Fruit fly (Drosophila melanogaster) whole organism, prepupa: Measurements from ENCODE around the gene ScsbetaA.
A peak's percentile ranks its signal among the peaks of the same experiment; 100 is the strongest.

Source experiments
- Blimp-1 ChIP-seq: fragments of 200-800 bp; sonication (Bioruptor generic); optimal IDR thresholded peaks from 3 replicates; lab custom pipeline; 2017; ENCODE audit warnings: missing biosample characterization, missing genetic modification characterization, mild to moderate bottlenecking, moderate library complexity, missing genetic modification reagents
- CG10631 ChIP-seq: fragments of 200-800 bp; sonication (Bioruptor generic); optimal IDR thresholded peaks from 2 replicates; lab custom pipeline; 2016; ENCODE audit warnings: missing biosample characterization, missing genetic modification characterization
- CG10669 ChIP-seq: fragments of 200-800 bp; sonication (Bioruptor generic); optimal IDR thresholded peaks from 3 replicates; lab custom pipeline; 2018; ENCODE audit warnings: missing biosample characterization, mild to moderate bottlenecking, missing genetic modification characterization, moderate library complexity
- CG11902 ChIP-seq: fragments of 200-800 bp; sonication (Bioruptor generic); optimal IDR thresholded peaks from 3 replicates; lab custom pipeline; 2016; ENCODE audit warnings: missing biosample characterization, missing genetic modification characterization
- CG15336 ChIP-seq: fragments of 200-800 bp; sonication (Bioruptor generic); IDR thresholded peaks from 2 replicates; pipeline ENCODE4 v1.3.6; 2022; ENCODE audit warnings: missing biosample characterization, missing genetic modification characterization
- CG1621 ChIP-seq: fragments of 200-800 bp; sonication (Bioruptor generic); optimal IDR thresholded peaks from 3 replicates; lab custom pipeline; 2018; ENCODE audit warnings: missing biosample characterization, mild to moderate bottlenecking, missing genetic modification characterization
- CG3032 ChIP-seq: fragments of 200-800 bp; optimal IDR thresholded peaks from 2 replicates; lab custom pipeline; 2019; ENCODE audit warnings: missing biosample characterization, mild to moderate bottlenecking, missing genetic modification characterization, moderate library complexity
- CG32006 ChIP-seq: fragments of 200-800 bp; sonication (Bioruptor generic); optimal IDR thresholded peaks from 3 replicates; lab custom pipeline; 2017; ENCODE audit warnings: missing biosample characterization, mild to moderate bottlenecking, missing genetic modification characterization
- CG34406 ChIP-seq: fragments of 200-800 bp; sonication (Bioruptor generic); optimal IDR thresholded peaks from 3 replicates; lab custom pipeline; 2016; ENCODE audit warnings: missing biosample characterization, missing genetic modification characterization
- CG3919 ChIP-seq: fragments of 200-800 bp; sonication (Bioruptor generic); optimal IDR thresholded peaks from 3 replicates; lab custom pipeline; 2016; ENCODE audit warnings: missing biosample characterization, missing genetic modification characterization
- CG4318 ChIP-seq: fragments of 200-800 bp; sonication (Bioruptor generic); optimal IDR thresholded peaks from 3 replicates; lab custom pipeline; 2017; ENCODE audit warnings: missing biosample characterization, mild to moderate bottlenecking, missing genetic modification characterization
- CG6163 ChIP-seq: fragments of 200-800 bp; sonication (Bioruptor generic); IDR thresholded peaks from 3 replicates; pipeline ENCODE4 v1.3.6; 2022; ENCODE audit warnings: missing biosample characterization, missing genetic modification characterization
- CG6792 ChIP-seq: fragments of 200-800 bp; sonication (Bioruptor generic); optimal IDR thresholded peaks from 3 replicates; lab custom pipeline; 2016; ENCODE audit warnings: missing biosample characterization, missing genetic modification characterization
- CG6808 ChIP-seq: fragments of 200-800 bp; sonication (Bioruptor generic); optimal IDR thresholded peaks from 3 replicates; lab custom pipeline; 2017; ENCODE audit warnings: missing biosample characterization, missing genetic modification characterization, mild to moderate bottlenecking, moderate library complexity, missing genetic modification reagents
- CG7368 ChIP-seq: fragments of 200-800 bp; sonication (Bioruptor generic); optimal IDR thresholded peaks from 3 replicates; lab custom pipeline; 2016; ENCODE audit warnings: missing biosample characterization, missing genetic modification characterization
- CG8119 ChIP-seq: fragments of 200-800 bp; sonication (Bioruptor generic); IDR thresholded peaks from 3 replicates; pipeline ENCODE4 v1.3.6; 2022; ENCODE audit warnings: missing biosample characterization, missing genetic modification characterization
- CG8632 ChIP-seq: fragments of 200-800 bp; sonication (Bioruptor generic); optimal IDR thresholded peaks from 3 replicates; lab custom pipeline; 2016; ENCODE audit warnings: missing biosample characterization, missing genetic modification characterization
- CG9139 ChIP-seq: fragments of 200-800 bp; sonication (Bioruptor generic); optimal IDR thresholded peaks from 3 replicates; lab custom pipeline; 2017; ENCODE audit warnings: missing biosample characterization, mild to moderate bottlenecking, missing genetic modification characterization
- Eip75B ChIP-seq: fragments of 200-800 bp; sonication (Bioruptor generic); optimal IDR thresholded peaks from 3 replicates; lab custom pipeline; 2016; ENCODE audit warnings: missing biosample characterization, missing genetic modification characterization
- Eip78C ChIP-seq: fragments of 200-800 bp; sonication (Bioruptor generic); peaks from one replicate; lab custom pipeline; 2016; ENCODE audit warnings: missing biosample characterization, missing genetic modification characterization
- Ets21C ChIP-seq: fragments of 200-800 bp; sonication (Bioruptor generic); optimal IDR thresholded peaks from 3 replicates; lab custom pipeline; 2016; ENCODE audit warnings: missing biosample characterization, missing genetic modification characterization
- Gug ChIP-seq: fragments of 200-800 bp; sonication (Bioruptor generic); IDR thresholded peaks from 2 replicates; pipeline ENCODE4 v1.3.6; 2022; ENCODE audit warnings: missing biosample characterization, missing genetic modification characterization
- Hr38 ChIP-seq: sonication (Bioruptor generic); optimal IDR thresholded peaks from 2 replicates; lab custom pipeline; 2016; ENCODE audit warnings: missing biosample characterization, missing genetic modification characterization
- Hr39 ChIP-seq: fragments of 200-800 bp; sonication (Bioruptor generic); optimal IDR thresholded peaks from 2 replicates; lab custom pipeline; 2016; ENCODE audit warnings: missing biosample characterization, missing genetic modification characterization
- Hr4 ChIP-seq: fragments of 200-800 bp; sonication (Bioruptor generic); optimal IDR thresholded peaks from 3 replicates; lab custom pipeline; 2016; ENCODE audit warnings: missing biosample characterization, missing genetic modification characterization
- Lpt ChIP-seq: fragments of 200-800 bp; sonication (Bioruptor generic); optimal IDR thresholded peaks from 3 replicates; lab custom pipeline; 2016; ENCODE audit warnings: missing biosample characterization, missing genetic modification characterization
- Met ChIP-seq: fragments of 200-800 bp; sonication (Bioruptor generic); optimal IDR thresholded peaks from 3 replicates; lab custom pipeline; 2016; ENCODE audit warnings: missing biosample characterization, missing genetic modification characterization
- OdsH ChIP-seq: fragments of 200-800 bp; sonication (Bioruptor generic); optimal IDR thresholded peaks from 3 replicates; lab custom pipeline; 2016; ENCODE audit warnings: missing biosample characterization, missing genetic modification characterization
- Smox ChIP-seq: fragments of 200-800 bp; sonication (Bioruptor generic); optimal IDR thresholded peaks from 3 replicates; lab custom pipeline; 2016; ENCODE audit warnings: missing biosample characterization, missing genetic modification characterization
- Sox14 ChIP-seq: fragments of 200-800 bp; sonication (Bioruptor generic); optimal IDR thresholded peaks from 3 replicates; lab custom pipeline; 2016; ENCODE audit warnings: missing biosample characterization, missing genetic modification characterization
- achi ChIP-seq: fragments of 200-800 bp; sonication (Bioruptor generic); optimal IDR thresholded peaks from 3 replicates; lab custom pipeline; 2016; ENCODE audit warnings: missing biosample characterization, missing genetic modification characterization
- cyc ChIP-seq: fragments of 200-800 bp; sonication (Bioruptor generic); optimal IDR thresholded peaks from 3 replicates; lab custom pipeline; 2016; ENCODE audit warnings: missing biosample characterization, missing genetic modification characterization
- dsx ChIP-seq: fragments of 200-800 bp; optimal IDR thresholded peaks from 3 replicates; lab custom pipeline; 2019; ENCODE audit warnings: missing biosample characterization, mild to moderate bottlenecking, missing genetic modification characterization, moderate library complexity; ENCODE audit not compliant: poor library complexity, severe bottlenecking
- eg ChIP-seq: fragments of 200-800 bp; sonication (Bioruptor generic); IDR thresholded peaks from 3 replicates; pipeline ENCODE4 v1.3.6; 2022; ENCODE audit warnings: missing biosample characterization, missing genetic modification characterization
- esn ChIP-seq: fragments of 200-800 bp; sonication (Bioruptor generic); optimal IDR thresholded peaks from 2 replicates; lab custom pipeline; 2016; ENCODE audit warnings: missing biosample characterization, mild to moderate bottlenecking, missing genetic modification characterization, moderate library complexity
- fd59A ChIP-seq: fragments of 200-800 bp; sonication (Bioruptor generic); optimal IDR thresholded peaks from 2 replicates; lab custom pipeline; 2017; ENCODE audit warnings: missing biosample characterization, mild to moderate bottlenecking, missing genetic modification characterization, missing genetic modification reagents
- fkh ChIP-seq: fragments of 200-800 bp; sonication (Bioruptor generic); optimal IDR thresholded peaks from 3 replicates; lab custom pipeline; 2017; ENCODE audit warnings: missing biosample characterization, mild to moderate bottlenecking, missing genetic modification characterization, moderate library complexity
- lz ChIP-seq: fragments of 200-800 bp; sonication (Bioruptor generic); optimal IDR thresholded peaks from 3 replicates; lab custom pipeline; 2016; ENCODE audit warnings: missing biosample characterization, missing genetic modification characterization
- net ChIP-seq: fragments of 200-800 bp; sonication (Bioruptor generic); optimal IDR thresholded peaks from 3 replicates; lab custom pipeline; 2016; ENCODE audit warnings: missing biosample characterization, missing genetic modification characterization
- pdm3 ChIP-seq: fragments of 200-800 bp; sonication (Bioruptor generic); optimal IDR thresholded peaks from 3 replicates; lab custom pipeline; 2016; ENCODE audit warnings: missing biosample characterization, missing genetic modification characterization
- salr ChIP-seq, 2 experiments: fragments of 200-800 bp; sonication (Bioruptor generic); optimal IDR thresholded peaks; 3 replicates each; lab custom pipeline; 2016 to 2018; ENCODE audit warnings: missing biosample characterization in 2 of 2, missing genetic modification characterization in 2 of 2, mild to moderate bottlenecking in 1 of 2
- spab ChIP-seq: fragments of 200-800 bp; sonication (Bioruptor generic); optimal IDR thresholded peaks from 2 replicates; lab custom pipeline; 2017; ENCODE audit warnings: missing biosample characterization, mild to moderate bottlenecking, missing genetic modification characterization, missing genetic modification reagents
- svp ChIP-seq: fragments of 200-800 bp; sonication (Bioruptor generic); peaks from one replicate; lab custom pipeline; 2016; ENCODE audit warnings: missing biosample characterization, missing genetic modification characterization
- topi ChIP-seq: fragments of 200-800 bp; sonication (Bioruptor generic); optimal IDR thresholded peaks from 3 replicates; lab custom pipeline; 2016; ENCODE audit warnings: missing biosample characterization, missing genetic modification characterization

Gene ScsbetaA

dm6 chr3R:8932741-8933140, 5.8 kb upstream of the ScsbetaA start (continued):
- TF ChIP-seq net (GFP tag; lab: Kevin White, UChicago) (peak; percentile 35), eg (GFP tag; lab: Robert Waterston, UW) (peak; percentile 45; the same call in 1 of the 3 replicates), CG11902 (GFP tag; lab: Kevin White, UChicago) (no peak), OdsH (GFP tag; lab: Kevin White, UChicago) (peak; percentile 21), Sox14 (GFP tag; lab: Kevin White, UChicago) (no peak), CG6163 (GFP tag; lab: Robert Waterston, UW) (peak; percentile 62; the same call in 2 of the 3 replicates), Hr38 (no peak), CG32006 (GFP tag; lab: Kevin White, UChicago) (peak; percentile 46), Hr39 (GFP tag; lab: Kevin White, UChicago) (no peak), Hr4 (GFP tag; lab: Kevin White, UChicago) (peak; percentile 6), cyc (GFP tag; lab: Kevin White, UChicago) (peak; percentile 12), svp (GFP tag; lab: Kevin White, UChicago) (no peak), CG6792 (GFP tag; lab: Kevin White, UChicago) (no peak), pdm3 (GFP tag; lab: Kevin White, UChicago) (peak; percentile 7), Ets21C (GFP tag; lab: Kevin White, UChicago) (no peak)

- TF ChIP-seq Sox14 (GFP tag; lab: Kevin White, UChicago) (no peak), CG1621 (tag; lab: Kevin White, UChicago) (no peak), Hr4 (GFP tag; lab: Kevin White, UChicago) (no peak), CG3919 (GFP tag; lab: Kevin White, UChicago) (no peak), CG11902 (GFP tag; lab: Kevin White, UChicago) (no peak), CG8119 (GFP tag; lab: Robert Waterston, UW) (no peak), Eip75B (no peak), fd59A (no peak), eg (GFP tag; lab: Robert Waterston, UW) (no peak), CG10631 (GFP tag; lab: Kevin White, UChicago) (no peak), Hr38 (no peak), esn (GFP tag; lab: Kevin White, UChicago) (no peak), fkh (no peak), Blimp-1 (GFP tag; lab: Kevin White, UChicago) (no peak), lz (GFP tag; lab: Kevin White, UChicago) (no peak), CG10669 (no peak), Smox (GFP tag; lab: Kevin White, UChicago) (no peak)
- TF ChIP-seq, all 60 proteins: peak for 0
These were observed 3.6 kb upstream of the ScsbetaA start, which contains the start of gene osk for dm6 chr3R:8934930-8935329. Gene osk, plus strand, starts transcription at chr3R:8935126.

- no peak for TF ChIP-seq Sox14 (GFP tag; lab: Kevin White, UChicago)
- TF ChIP-seq esn (GFP tag; lab: Kevin White, UChicago) = no peak
- TF ChIP-seq Hr4 (GFP tag; lab: Kevin White, UChicago) = peak; percentile 19
- no peak for TF ChIP-seq Gug (GFP tag; lab: Robert Waterston, UW)
- TF ChIP-seq CG3032 (tag; lab: Kevin White, UChicago) = no peak
- peak; percentile 29 for TF ChIP-seq achi (GFP tag; lab: Kevin White, UChicago)
- peak; percentile 51 for TF ChIP-seq CG3919 (GFP tag; lab: Kevin White, UChicago)
- TF ChIP-seq Ets21C (GFP tag; lab: Kevin White, UChicago) = no peak
- TF ChIP-seq Eip78C (GFP tag; lab: Kevin White, UChicago) = peak; percentile 55
- no peak for TF ChIP-seq CG8632
- peak; percentile 25 to 48 for TF ChIP-seq salr (GFP tag; optimal IDR thresholded peaks at IDR 0.05; lab: Kevin White, UChicago)
- no peak for TF ChIP-seq fd59A
- TF ChIP-seq Smox (GFP tag; lab: Kevin White, UChicago) = no peak
- TF ChIP-seq CG11902 (GFP tag; lab: Kevin White, UChicago) = no peak
- no peak for TF ChIP-seq topi (GFP tag; lab: Kevin White, UChicago)
- TF ChIP-seq CG34406 (GFP tag; lab: Kevin White, UChicago) = no peak
- TF ChIP-seq CG9139 (GFP tag; lab: Kevin White, UChicago) = peak; percentile 82
- TF ChIP-seq CG4318 (GFP tag; lab: Kevin White, UChicago) = no peak
- TF ChIP-seq eg (GFP tag; lab: Robert Waterston, UW) = peak; percentile 55; the same call in 1 of the 3 replicates
- no peak for TF ChIP-seq dsx (GFP tag; lab: Kevin White, UChicago)
- no peak for TF ChIP-seq lz (GFP tag; lab: Kevin White, UChicago)
- peak; percentile 71 for TF ChIP-seq spab (GFP tag; lab: Kevin White, UChicago)
- no peak for TF ChIP-seq pdm3 (GFP tag; lab: Kevin White, UChicago)
- TF ChIP-seq CG6808 (GFP tag; lab: Kevin White, UChicago) = peak; percentile 81
- peak; percentile 75 for TF ChIP-seq net (GFP tag; lab: Kevin White, UChicago)
- peak; percentile 63; the same call in 2 of the 3 replicates for TF ChIP-seq CG8119 (GFP tag; lab: Robert Waterston, UW)
- TF ChIP-seq Eip75B = no peak
- peak; percentile 18 for TF ChIP-seq Blimp-1 (GFP tag; lab: Kevin White, UChicago)
- TF ChIP-seq Hr39 (GFP tag; lab: Kevin White, UChicago) = no peak
- peak; percentile 54 for TF ChIP-seq CG7368
- peak; percentile 60 for TF ChIP-seq CG1621 (tag; lab: Kevin White, UChicago)
- no peak for TF ChIP-seq OdsH (GFP tag; lab: Kevin White, UChicago)
- TF ChIP-seq Hr38 = no peak
- no peak for TF ChIP-seq Met
- peak; percentile 57 for TF ChIP-seq CG15336
- TF ChIP-seq Lpt (GFP tag; lab: Kevin White, UChicago) = no peak
These were observed 1.2 kb downstream of the ScsbetaA start for dm6 chr3R:8939750-8940149.
